Fruit fly (Drosophila melanogaster) S2 (cell line): ENCODE results near the gene cac.

Source experiments
- CG8478 ChIP-seq: fragments of >200 bp; optimal IDR thresholded peaks from 2 replicates; lab custom pipeline; 2018
- CTCF ChIP-seq, 2 experiments: fragments of >200 bp; optimal IDR thresholded peaks; 2 replicates each; lab custom pipeline; 2018

- TF ChIP-seq CG8478 (lab: Kevin White, UChicago) (no peak), CTCF (optimal IDR thresholded peaks at IDR 0.05; lab: Kevin White, UChicago) (no peak)
These were observed 91.2 kb downstream of the cac start, which contains the start of gene wisp for dm6 chrX:11893643-11894042.
